Worm (Caenorhabditis elegans) whole organism, late embryonic: ENCODE results near the gene fox-1.

Experiments
- C08G9.2 ChIP-seq: sonication (generic microtip); optimal IDR thresholded peaks from 2 replicates; lab custom pipeline; 2016; ENCODE audit warnings: mild to moderate bottlenecking, missing genetic modification characterization, moderate library complexity, missing compliant biosample characterization
- K02D7.2 ChIP-seq: sonication (generic microtip); optimal IDR thresholded peaks from 2 replicates; lab custom pipeline; 2017; ENCODE audit warnings: mild to moderate bottlenecking, missing genetic modification characterization, missing compliant biosample characterization
- T23F11.4 ChIP-seq: fragments of 200-800 bp; sonication (Bioruptor generic); optimal IDR thresholded peaks from 2 replicates; lab custom pipeline; 2018; ENCODE audit warnings: mild to moderate bottlenecking, missing genetic modification characterization, missing compliant biosample characterization
- Y22D7AL.16 ChIP-seq: sonication (generic microtip); optimal IDR thresholded peaks from 2 replicates; lab custom pipeline; 2016; ENCODE audit warnings: missing genetic modification characterization, missing compliant biosample characterization
- ama-1 ChIP-seq: fragments of 150-350 bp; optimal IDR thresholded peaks from 2 replicates; lab custom pipeline; 2014
- ceh-14 ChIP-seq: sonication (generic microtip); optimal IDR thresholded peaks from 2 replicates; lab custom pipeline; 2016; ENCODE audit warnings: missing genotype, missing genetic modification characterization, missing compliant biosample characterization
- ceh-34 ChIP-seq: sonication (generic microtip); optimal IDR thresholded peaks from 2 replicates; lab custom pipeline; 2016; ENCODE audit warnings: mild to moderate bottlenecking, missing genetic modification characterization, missing compliant biosample characterization
- ceh-48 ChIP-seq: sonication (generic microtip); optimal IDR thresholded peaks from 2 replicates; lab custom pipeline; 2016; ENCODE audit warnings: missing genetic modification characterization, inconsistent platforms, missing compliant biosample characterization
- ceh-6 ChIP-seq: fragments of 200-800 bp; sonication (Bioruptor generic); optimal IDR thresholded peaks from 2 replicates; lab custom pipeline; 2018; ENCODE audit warnings: mild to moderate bottlenecking, missing genetic modification characterization, missing compliant biosample characterization
- dmd-4 ChIP-seq: sonication (generic microtip); optimal IDR thresholded peaks from 2 replicates; lab custom pipeline; 2016; ENCODE audit warnings: borderline replicate concordance, missing genetic modification characterization, missing compliant biosample characterization
- dve-1 ChIP-seq: sonication (generic microtip); optimal IDR thresholded peaks from 2 replicates; lab custom pipeline; 2017; ENCODE audit warnings: antibody characterized with exemption, mild to moderate bottlenecking, missing genetic modification characterization, missing compliant biosample characterization
- ets-4 ChIP-seq: sonication (generic microtip); optimal IDR thresholded peaks from 2 replicates; lab custom pipeline; 2016; ENCODE audit warnings: missing genetic modification characterization, missing compliant biosample characterization
- eyg-1 ChIP-seq: sonication (generic microtip); optimal IDR thresholded peaks from 2 replicates; lab custom pipeline; 2016; ENCODE audit warnings: missing genotype, missing genetic modification characterization, missing compliant biosample characterization
- fax-1 ChIP-seq: sonication (generic microtip); optimal IDR thresholded peaks from 2 replicates; lab custom pipeline; 2016; ENCODE audit warnings: missing genotype, missing genetic modification characterization, missing compliant biosample characterization
- hlh-30 ChIP-seq: sonication (generic microtip); optimal IDR thresholded peaks from 2 replicates; lab custom pipeline; 2017; ENCODE audit warnings: antibody characterized with exemption, missing genetic modification characterization, missing compliant biosample characterization; ENCODE audit not compliant: insufficient read depth
- hlh-8 ChIP-seq: sonication (generic microtip); optimal IDR thresholded peaks from 2 replicates; lab custom pipeline; 2016; ENCODE audit warnings: missing genotype, missing genetic modification characterization, missing compliant biosample characterization
- lin-11 ChIP-seq: fragments of 200-800 bp; sonication (Bioruptor generic); optimal IDR thresholded peaks from 2 replicates; lab custom pipeline; 2018; ENCODE audit warnings: mild to moderate bottlenecking, missing genetic modification characterization, missing compliant biosample characterization
- nhr-232 ChIP-seq: sonication (generic microtip); optimal IDR thresholded peaks from 2 replicates; lab custom pipeline; 2016; ENCODE audit warnings: missing genetic modification characterization, missing compliant biosample characterization
- odd-2 ChIP-seq: sonication (generic microtip); optimal IDR thresholded peaks from 2 replicates; lab custom pipeline; 2017; ENCODE audit warnings: antibody characterized with exemption, mild to moderate bottlenecking, missing genetic modification characterization, missing compliant biosample characterization
- pax-1 ChIP-seq: fragments of 150-350 bp; optimal IDR thresholded peaks from 2 replicates; lab custom pipeline; 2014; ENCODE audit warnings: missing biosample characterization, missing genetic modification characterization
- pha-2 ChIP-seq: sonication (generic microtip); optimal IDR thresholded peaks from 2 replicates; lab custom pipeline; 2017; ENCODE audit warnings: mild to moderate bottlenecking, missing genetic modification characterization, missing compliant biosample characterization
- pros-1 ChIP-seq: fragments of 150-350 bp; optimal IDR thresholded peaks from 2 replicates; lab custom pipeline; 2014; ENCODE audit warnings: missing biosample characterization, missing genetic modification reagents, missing genetic modification characterization
- ref-2 ChIP-seq: sonication (generic microtip); optimal IDR thresholded peaks from 2 replicates; lab custom pipeline; 2016; ENCODE audit warnings: missing genetic modification characterization, missing compliant biosample characterization
- rnt-1 ChIP-seq: sonication (generic microtip); optimal IDR thresholded peaks from 2 replicates; lab custom pipeline; 2016; ENCODE audit warnings: missing genetic modification characterization, missing compliant biosample characterization
- sox-4 ChIP-seq: sonication (generic microtip); optimal IDR thresholded peaks from 2 replicates; lab custom pipeline; 2017; ENCODE audit warnings: mild to moderate bottlenecking, missing genetic modification characterization, inconsistent platforms, missing compliant biosample characterization
- tbx-7 ChIP-seq: sonication (generic microtip); optimal IDR thresholded peaks from 2 replicates; lab custom pipeline; 2016; ENCODE audit warnings: missing genotype, missing genetic modification characterization, missing compliant biosample characterization
- ttx-3 ChIP-seq: sonication (generic microtip); optimal IDR thresholded peaks from 2 replicates; lab custom pipeline; 2016; ENCODE audit warnings: missing genetic modification reagents, missing genetic modification characterization, missing compliant biosample characterization
- unc-3 ChIP-seq, 2 experiments: fragments of 200-800 bp in 1 of 2; sonication (Bioruptor generic) in 1 of 2; sonication (generic microtip) in 1 of 2; conservative IDR thresholded peaks in 1 of 2; optimal IDR thresholded peaks in 1 of 2; 2 replicates each; pipeline versions ENCODE4 v1.3.6 to Lab custom; 2016 to 2022; ENCODE audit warnings: missing compliant biosample characterization in 2 of 2, missing genetic modification characterization in 2 of 2, missing genetic modification reagents in 1 of 2
- unc-42 ChIP-seq: sonication (generic microtip); optimal IDR thresholded peaks from 2 replicates; lab custom pipeline; 2016; ENCODE audit warnings: missing genotype, missing genetic modification characterization, missing compliant biosample characterization
- unc-55 ChIP-seq: sonication (generic microtip); optimal IDR thresholded peaks from 2 replicates; lab custom pipeline; 2017; ENCODE audit warnings: missing biosample characterization, missing genetic modification reagents, missing genetic modification characterization

Gene fox-1

DNA sequence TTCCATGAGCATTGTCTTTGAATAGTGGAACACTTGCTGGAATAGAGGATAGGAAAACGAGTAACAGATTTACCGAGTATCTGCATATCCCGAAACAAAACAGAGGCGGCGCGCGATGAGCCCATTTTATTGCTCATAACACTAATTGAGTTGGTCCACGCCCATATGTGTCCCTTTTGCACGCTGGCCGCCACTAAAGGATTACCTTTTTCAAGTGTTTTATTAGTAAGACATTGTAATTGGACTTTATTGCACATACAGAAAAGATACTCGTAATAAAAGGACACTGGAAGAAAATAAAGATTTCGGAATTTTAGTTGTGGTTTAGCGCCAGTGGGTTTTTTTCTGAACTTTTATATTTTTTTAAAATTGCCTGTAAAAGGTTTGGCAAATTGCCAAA, 46.4 kb downstream of the fox-1 start, which contains the start of gene hlh-15:
Gene hlh-15, minus strand, starts transcription at position 101 of the 400 bp plus-strand sequence.
- TF ChIP-seq ref-2 (tag; lab: Kevin White, UChicago) (no peak), odd-2 (tag; lab: Kevin White, UChicago) (no peak), lin-11 (tag; lab: Kevin White, UChicago) (no peak), ama-1 (lab: Kevin White, UChicago) (no peak), unc-42 (tag; lab: Kevin White, UChicago) (no peak), nhr-232 (tag; lab: Kevin White, UChicago) (no peak), hlh-8 (tag; lab: Kevin White, UChicago) (no peak), unc-55 (GFP tag; lab: Kevin White, UChicago) (no peak), pros-1 (no peak), eyg-1 (tag; lab: Kevin White, UChicago) (no peak), unc-3 (GFP tag; conservative IDR thresholded peaks at IDR 0.05; lab: Robert Waterston, UW) (no peak), unc-3 (tag; optimal IDR thresholded peaks at IDR 0.05; lab: Kevin White, UChicago) (no peak), pha-2 (no peak), ttx-3 (no peak), ets-4 (no peak), rnt-1 (tag; lab: Kevin White, UChicago) (no peak), C08G9.2 (tag; lab: Kevin White, UChicago) (no peak)

DNA sequence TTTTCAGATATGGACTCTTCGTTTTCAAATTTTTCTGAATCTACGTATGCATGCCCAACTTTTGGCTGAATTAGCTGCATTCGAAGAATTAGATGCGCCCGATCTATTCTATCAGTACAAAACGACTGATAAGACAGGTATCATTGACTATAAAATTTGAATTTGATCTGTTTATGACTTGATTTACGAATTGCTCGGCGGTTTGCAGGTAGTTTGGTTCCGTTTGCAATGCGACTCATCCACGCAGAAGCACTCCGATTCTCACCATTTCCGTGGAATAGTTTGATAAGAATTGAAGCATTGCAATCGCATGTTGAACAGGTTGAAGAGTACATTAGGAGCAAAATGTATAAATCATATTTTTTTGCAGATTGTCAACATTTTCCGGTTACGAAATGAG, 48.7 kb downstream of the fox-1 start:
- TF ChIP-seq dmd-4: no peak

DNA sequence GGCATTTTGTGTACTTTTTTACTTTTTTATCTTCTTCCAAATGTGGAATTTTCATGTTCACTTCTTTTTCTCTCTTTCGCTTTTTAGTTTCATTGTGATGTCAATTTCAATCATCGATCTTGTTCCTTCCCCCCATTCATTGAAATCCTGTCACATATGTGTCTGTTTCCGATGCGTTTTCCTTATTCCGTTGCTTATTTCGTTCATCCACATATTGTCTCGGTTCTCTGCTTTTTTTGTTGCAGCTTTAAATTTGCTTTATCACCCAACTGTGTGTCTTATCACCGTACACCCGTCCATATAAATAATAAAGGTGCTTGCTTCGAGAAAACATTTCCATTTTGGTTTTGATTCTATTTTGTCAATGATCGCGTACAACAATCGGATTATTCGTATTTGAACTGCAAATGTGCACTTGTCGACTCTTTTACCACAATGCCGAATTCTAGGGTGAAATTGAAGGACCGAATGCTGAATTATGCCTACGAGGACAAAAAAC, 50.4 kb downstream of the fox-1 start, which contains the start of the genes C43H6.12 and trpp-12:
Gene C43H6.12, plus strand, starts transcription at position 365 of the 499 bp plus-strand sequence.
Gene trpp-12, plus strand, starts transcription at position 449 of the 499 bp plus-strand sequence.
- TF ChIP-seq dmd-4: no peak
- no peak for TF ChIP-seq T23F11.4 (GFP tag; lab: Kevin White, UChicago)

DNA sequence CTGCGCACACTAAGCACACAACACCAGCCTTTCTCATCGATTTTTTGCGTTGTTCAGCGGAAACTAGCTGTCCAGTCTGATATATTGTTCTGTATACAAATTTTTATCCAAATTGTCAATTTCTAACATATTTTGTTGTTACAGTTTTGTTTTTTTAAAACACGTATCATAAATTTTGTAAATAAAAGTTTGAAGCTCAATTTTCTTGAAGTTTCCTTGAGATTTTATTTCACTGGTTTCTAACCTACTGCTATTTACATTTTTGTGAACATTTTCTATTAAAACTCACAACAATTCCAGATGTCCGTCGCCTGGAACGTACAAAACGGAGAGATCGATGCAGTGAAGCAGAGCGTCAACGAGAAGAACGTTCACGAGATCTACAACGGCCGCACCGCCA, 52.5 kb downstream of the fox-1 start, which contains the start of gene mtpn-1:
Gene mtpn-1, plus strand, starts transcription at position 301 of the 400 bp plus-strand sequence.
- no peak for TF ChIP-seq Y22D7AL.16
- TF ChIP-seq pax-1 (tag; lab: Kevin White, UChicago): no peak
- no peak for TF ChIP-seq hlh-30 (tag; lab: Kevin White, UChicago)
- no peak for TF ChIP-seq ceh-48
- TF ChIP-seq sox-4 (tag; lab: Kevin White, UChicago): no peak

DNA sequence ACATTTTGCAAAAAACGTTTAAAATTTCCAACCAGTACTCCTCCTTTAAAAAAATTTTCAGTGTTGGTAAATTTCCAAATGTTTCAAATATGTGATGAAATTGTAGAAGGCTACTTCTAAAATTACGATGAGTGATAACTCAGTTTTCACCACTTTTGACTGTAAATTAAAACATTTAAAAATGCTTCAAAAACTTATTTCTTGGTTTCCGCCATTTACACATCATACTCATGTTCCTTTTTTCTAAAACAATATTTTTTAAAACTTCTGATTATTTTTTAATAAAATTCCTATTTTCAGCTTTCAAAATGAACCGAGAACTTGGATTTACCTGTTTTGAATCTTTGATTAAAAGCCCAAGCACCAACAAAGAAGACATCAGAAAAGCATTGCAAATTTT, 56.0 kb downstream of the fox-1 start, which contains the start of gene C43H6.4:
Gene C43H6.4, plus strand, starts transcription at position 301 of the 400 bp plus-strand sequence.
- no peak for TF ChIP-seq ama-1 (lab: Kevin White, UChicago)
- TF ChIP-seq ttx-3: no peak
- no peak for TF ChIP-seq nhr-232 (tag; lab: Kevin White, UChicago)
- TF ChIP-seq K02D7.2 (tag; lab: Kevin White, UChicago): no peak
- no peak for TF ChIP-seq fax-1 (tag; lab: Kevin White, UChicago)
- no peak for TF ChIP-seq dve-1 (tag; lab: Kevin White, UChicago)
- no peak for TF ChIP-seq ref-2 (tag; lab: Kevin White, UChicago)
- no peak for TF ChIP-seq ets-4
- no peak for TF ChIP-seq ceh-6 (GFP tag; lab: Kevin White, UChicago)
- TF ChIP-seq rnt-1 (tag; lab: Kevin White, UChicago): no peak
- TF ChIP-seq unc-42 (tag; lab: Kevin White, UChicago): no peak
- TF ChIP-seq ceh-14 (tag; lab: Kevin White, UChicago): no peak
- TF ChIP-seq pros-1: no peak
- TF ChIP-seq C08G9.2 (tag; lab: Kevin White, UChicago): no peak
- no peak for TF ChIP-seq ceh-34 (tag; lab: Kevin White, UChicago)
- TF ChIP-seq odd-2 (tag; lab: Kevin White, UChicago): no peak
- no peak for TF ChIP-seq sox-4 (tag; lab: Kevin White, UChicago)
- TF ChIP-seq T23F11.4 (GFP tag; lab: Kevin White, UChicago): no peak
- no peak for TF ChIP-seq ceh-48
- no peak for TF ChIP-seq tbx-7 (tag; lab: Kevin White, UChicago)
